Worm (Caenorhabditis elegans) whole organism, young adult: Measurements from ENCODE around the gene Y41D4B.24.
"Not testable (repeated sequence)": the region's sequence is repeated elsewhere in the genome, so short reads cannot be mapped to it uniquely, and the experiment has no call there.

Source experiments
- B0035.1 ChIP-seq: sonication (generic microtip); optimal IDR thresholded peaks from 2 replicates; lab custom pipeline; 2016; ENCODE audit warnings: missing genetic modification characterization, mild to moderate bottlenecking, missing compliant biosample characterization, missing genotype, missing genetic modification reagents
- B0336.3 ChIP-seq: fragments of 200-800 bp; sonication (Bioruptor generic); IDR thresholded peaks from 2 replicates; pipeline ENCODE4 v1.3.6; 2022; ENCODE audit warnings: missing genetic modification characterization, missing compliant biosample characterization
- C17E4.6 ChIP-seq: fragments of 200-800 bp; sonication (Bioruptor generic); IDR thresholded peaks from 2 replicates; pipeline ENCODE4 v1.3.6; 2022; ENCODE audit warnings: missing genetic modification reagents, missing genetic modification characterization, missing compliant biosample characterization
- F23B12.7 ChIP-seq: sonication (generic microtip); optimal IDR thresholded peaks from 2 replicates; lab custom pipeline; 2017; ENCODE audit warnings: missing genetic modification characterization, mild to moderate bottlenecking, missing compliant biosample characterization, antibody characterized with exemption, moderate library complexity; ENCODE audit not compliant: insufficient read depth
- F57A8.1 ChIP-seq: fragments of 200-800 bp; sonication (Bioruptor generic); optimal IDR thresholded peaks from 2 replicates; lab custom pipeline; 2018; ENCODE audit warnings: mild to moderate bottlenecking, missing genetic modification characterization, moderate library complexity, missing compliant biosample characterization
- K11D2.4 ChIP-seq: fragments of 200-800 bp; sonication (Bioruptor generic); IDR thresholded peaks from 2 replicates; pipeline ENCODE4 v1.3.6; 2022; ENCODE audit warnings: missing genetic modification reagents, missing genetic modification characterization, missing compliant biosample characterization
- K12H6.12 ChIP-seq: fragments of 200-800 bp; sonication (Bioruptor generic); optimal IDR thresholded peaks from 2 replicates; lab custom pipeline; 2018; ENCODE audit warnings: mild to moderate bottlenecking, missing genetic modification characterization, missing compliant biosample characterization
- Y67H2A.10 ChIP-seq: fragments of 200-800 bp; sonication (Bioruptor generic); conservative IDR thresholded peaks from 2 replicates; pipeline ENCODE4 v1.3.6; 2022; ENCODE audit warnings: missing genetic modification reagents, missing genetic modification characterization, missing compliant biosample characterization
- attf-5 ChIP-seq: fragments of 200-800 bp; sonication (Bioruptor generic); optimal IDR thresholded peaks from 2 replicates; lab custom pipeline; 2018; ENCODE audit warnings: mild to moderate bottlenecking, missing genetic modification characterization, missing compliant biosample characterization
- cebp-1 ChIP-seq, 2 experiments: fragments of 200-800 bp in 1 of 2; sonication (Bioruptor generic) in 1 of 2; sonication (generic microtip) in 1 of 2; IDR thresholded peaks in 1 of 2; optimal IDR thresholded peaks in 1 of 2; 2 replicates each; pipeline versions ENCODE4 v1.3.6 to Lab custom; 2017 to 2022; ENCODE audit warnings: missing compliant biosample characterization in 2 of 2, missing genetic modification characterization in 2 of 2, mild to moderate bottlenecking in 1 of 2, missing genetic modification reagents in 1 of 2, moderate library complexity in 1 of 2
- ceh-100 ChIP-seq: fragments of 200-800 bp; sonication (Bioruptor generic); IDR thresholded peaks from 2 replicates; pipeline ENCODE4 v1.3.6; 2022; ENCODE audit warnings: missing genetic modification reagents, missing genetic modification characterization, missing compliant biosample characterization
- ceh-40 ChIP-seq: fragments of 200-800 bp; sonication (Bioruptor generic); IDR thresholded peaks from 2 replicates; pipeline ENCODE4 v1.3.6; 2022; ENCODE audit warnings: missing genetic modification characterization, missing compliant biosample characterization
- efl-1 ChIP-seq: fragments of 150-350 bp; optimal IDR thresholded peaks from 2 replicates; lab custom pipeline; 2014; ENCODE audit warnings: missing biosample characterization, missing genetic modification reagents, missing genetic modification characterization
- egl-44 ChIP-seq: fragments of 200-800 bp; sonication (Bioruptor generic); IDR thresholded peaks from 2 replicates; pipeline ENCODE4 v1.3.6; 2022; ENCODE audit warnings: missing genetic modification reagents, missing genetic modification characterization, missing compliant biosample characterization
- him-1 ChIP-seq: sonication (generic microtip); optimal IDR thresholded peaks from 2 replicates; lab custom pipeline; 2016; ENCODE audit warnings: missing genotype, missing genetic modification reagents, missing genetic modification characterization, missing compliant biosample characterization
- lin-26 ChIP-seq: fragments of 200-800 bp; sonication (Bioruptor generic); IDR thresholded peaks from 2 replicates; pipeline ENCODE4 v1.3.6; 2022; ENCODE audit warnings: missing genetic modification reagents, missing genetic modification characterization, missing compliant biosample characterization
- lin-54 ChIP-seq: fragments of 200-800 bp; sonication (Bioruptor generic); optimal IDR thresholded peaks from 2 replicates; lab custom pipeline; 2018; ENCODE audit warnings: mild to moderate bottlenecking, missing genetic modification characterization, missing compliant biosample characterization
- madf-8 ChIP-seq: fragments of 200-800 bp; sonication (Bioruptor generic); conservative IDR thresholded peaks from 2 replicates; pipeline ENCODE4 v1.3.6; 2022; ENCODE audit warnings: missing genetic modification reagents, missing genetic modification characterization, missing compliant biosample characterization
- mes-4 ChIP-seq: sonication (generic microtip); optimal IDR thresholded peaks from 2 replicates; lab custom pipeline; 2016; ENCODE audit warnings: missing genotype, missing genetic modification characterization, missing compliant biosample characterization
- nfyb-1 ChIP-seq: fragments of 200-800 bp; sonication (Bioruptor generic); IDR thresholded peaks from 2 replicates; pipeline ENCODE4 v1.3.6; 2022; ENCODE audit warnings: missing genetic modification reagents, missing genetic modification characterization, missing compliant biosample characterization
- nhr-80 ChIP-seq: sonication (generic microtip); optimal IDR thresholded peaks from 2 replicates; lab custom pipeline; 2016; ENCODE audit warnings: missing genetic modification characterization, missing compliant biosample characterization
- pbrm-1 ChIP-seq: fragments of 200-800 bp; sonication (Bioruptor generic); IDR thresholded peaks from 2 replicates; pipeline ENCODE4 v1.3.6; 2022; ENCODE audit warnings: missing genetic modification reagents, missing genetic modification characterization, missing compliant biosample characterization
- rec-8 ChIP-seq, 2 experiments: sonication (generic microtip); optimal IDR thresholded peaks; 2 replicates each; lab custom pipeline; 2016; ENCODE audit warnings: mild to moderate bottlenecking in 2 of 2, missing genetic modification characterization in 2 of 2, missing genetic modification reagents in 2 of 2, missing genotype in 2 of 2, missing biosample characterization in 1 of 2, missing compliant biosample characterization in 1 of 2, moderate library complexity in 1 of 2
- rpc-1 ChIP-seq, 2 experiments: fragments of 150-350 bp in 1 of 2; sonication (generic microtip) in 1 of 2; optimal IDR thresholded peaks; 2 replicates each; lab custom pipeline; 2014 to 2018; ENCODE audit warnings: missing biosample characterization in 1 of 2, missing genetic modification characterization in 1 of 2, missing genetic modification reagents in 1 of 2, missing genotype in 1 of 2
- sdz-38 ChIP-seq: sonication (generic microtip); optimal IDR thresholded peaks from 2 replicates; lab custom pipeline; 2016; ENCODE audit warnings: missing genotype, missing genetic modification characterization, missing compliant biosample characterization
- sea-2 ChIP-seq: fragments of 200-800 bp; sonication (Bioruptor generic); IDR thresholded peaks from 2 replicates; pipeline ENCODE4 v1.3.6; 2022; ENCODE audit warnings: missing genetic modification characterization, missing compliant biosample characterization
- sptf-2 ChIP-seq: fragments of 200-800 bp; sonication (Bioruptor generic); optimal IDR thresholded peaks from 2 replicates; lab custom pipeline; 2018; ENCODE audit warnings: mild to moderate bottlenecking, missing genetic modification characterization, missing compliant biosample characterization
- tbp1 ChIP-seq: fragments of 200-800 bp; sonication (Bioruptor generic); optimal IDR thresholded peaks from 2 replicates; lab custom pipeline; 2018; ENCODE audit warnings: mild to moderate bottlenecking, missing genetic modification characterization, missing compliant biosample characterization
- zfh-2 ChIP-seq: fragments of 200-800 bp; sonication (Bioruptor generic); conservative IDR thresholded peaks from 2 replicates; pipeline ENCODE4 v1.3.6; 2022; ENCODE audit warnings: missing genetic modification reagents, missing genetic modification characterization, missing compliant biosample characterization
- ztf-22 ChIP-seq: fragments of 200-800 bp; sonication (Bioruptor generic); optimal IDR thresholded peaks from 2 replicates; lab custom pipeline; 2018; ENCODE audit warnings: mild to moderate bottlenecking, missing genetic modification characterization, moderate library complexity, missing compliant biosample characterization
- ztf-26 ChIP-seq: sonication (generic microtip); optimal IDR thresholded peaks from 2 replicates; lab custom pipeline; 2017; ENCODE audit warnings: missing genetic modification characterization, missing compliant biosample characterization

Y41D4B.24 gene

DNA sequence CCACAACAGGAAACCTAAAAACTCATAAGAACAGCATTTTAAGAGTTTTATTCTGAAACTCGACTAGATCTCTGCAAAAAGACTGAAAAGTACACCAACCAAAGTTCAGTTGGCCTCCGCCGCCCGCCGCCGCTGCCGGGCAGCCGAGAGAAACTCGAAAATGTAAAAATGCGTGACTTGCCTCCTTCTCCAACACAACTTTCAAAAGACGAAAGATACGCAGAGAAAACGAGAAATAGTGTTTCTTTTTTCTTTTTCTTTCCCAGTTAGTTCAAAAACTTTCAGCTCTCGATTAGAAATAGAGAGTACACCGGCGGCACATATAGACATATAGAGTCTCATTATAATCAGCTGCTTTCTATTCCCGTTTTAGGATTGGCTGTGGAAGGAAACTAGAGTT, 32.2 kb downstream of the Y41D4B.24 start:
- TF ChIP-seq ceh-100 (GFP tag; lab: Robert Waterston, UW) = no peak
- peak; percentile 31; the same call in 1 of the 2 replicates for TF ChIP-seq zfh-2 (GFP tag; lab: Robert Waterston, UW)
- TF ChIP-seq egl-44 (GFP tag; lab: Robert Waterston, UW) = 0 out of 2 replicates have a peak, but pooled peaks have one; percentile 14
- peak; percentile 42 for TF ChIP-seq attf-5 (GFP tag; lab: Kevin White, UChicago)
- no peak for TF ChIP-seq F57A8.1 (GFP tag; lab: Kevin White, UChicago)
- no peak for TF ChIP-seq rec-8 (tag; optimal IDR thresholded peaks at IDR 0.05; lab: Kevin White, UChicago)
- TF ChIP-seq ceh-40 (GFP tag; lab: Robert Waterston, UW) = no peak
- TF ChIP-seq sea-2 (GFP tag; lab: Robert Waterston, UW) = no peak
- TF ChIP-seq F23B12.7 = peak; percentile 49
- no peak for TF ChIP-seq K12H6.12 (tag; lab: Kevin White, UChicago)
- no peak for TF ChIP-seq sdz-38 (tag; lab: Kevin White, UChicago)
- no peak for TF ChIP-seq Y67H2A.10
- TF ChIP-seq madf-8 (GFP tag; lab: Robert Waterston, UW) = no peak
- no peak for TF ChIP-seq ztf-22 (GFP tag; lab: Kevin White, UChicago)
- TF ChIP-seq B0035.1 (tag; lab: Kevin White, UChicago) = no peak
- no peak for TF ChIP-seq sptf-2
- no peak for TF ChIP-seq lin-54 (GFP tag; lab: Kevin White, UChicago)
- peak; percentile 66 for TF ChIP-seq nhr-80
- no peak for TF ChIP-seq cebp-1 (GFP tag; IDR thresholded peaks at IDR 0.05; lab: Robert Waterston, UW)
- peak; percentile 33 for TF ChIP-seq cebp-1 (tag; optimal IDR thresholded peaks at IDR 0.05; lab: Kevin White, UChicago)

DNA sequence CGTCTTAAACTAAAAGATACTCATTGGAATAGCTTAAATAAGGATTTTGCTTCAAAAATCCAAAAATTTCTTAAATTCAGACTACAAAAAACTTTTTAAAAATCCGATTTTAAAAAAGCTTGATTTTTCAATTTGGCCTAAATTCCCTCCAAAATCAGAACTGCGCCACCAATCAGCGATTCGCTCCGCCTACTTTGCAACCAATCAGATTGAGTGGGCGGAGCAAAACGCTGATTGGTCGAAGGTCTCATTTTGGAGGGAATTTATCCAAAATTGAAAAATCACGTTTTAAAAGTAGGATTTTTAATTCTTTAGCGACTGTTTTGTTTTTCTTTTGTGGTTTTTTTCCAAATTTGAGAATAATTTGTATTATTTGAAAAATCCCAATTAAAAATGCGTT, 32.6 kb downstream of the Y41D4B.24 start:
- TF ChIP-seq rpc-1 (optimal IDR thresholded peaks at IDR 0.05; lab: Kevin White, UChicago) (no peak), rpc-1 (tag; optimal IDR thresholded peaks at IDR 0.05; lab: Kevin White, UChicago) (no peak), nfyb-1 (GFP tag; lab: Robert Waterston, UW) (0 out of 2 replicates have a peak, but pooled peaks have one; percentile 21)

DNA sequence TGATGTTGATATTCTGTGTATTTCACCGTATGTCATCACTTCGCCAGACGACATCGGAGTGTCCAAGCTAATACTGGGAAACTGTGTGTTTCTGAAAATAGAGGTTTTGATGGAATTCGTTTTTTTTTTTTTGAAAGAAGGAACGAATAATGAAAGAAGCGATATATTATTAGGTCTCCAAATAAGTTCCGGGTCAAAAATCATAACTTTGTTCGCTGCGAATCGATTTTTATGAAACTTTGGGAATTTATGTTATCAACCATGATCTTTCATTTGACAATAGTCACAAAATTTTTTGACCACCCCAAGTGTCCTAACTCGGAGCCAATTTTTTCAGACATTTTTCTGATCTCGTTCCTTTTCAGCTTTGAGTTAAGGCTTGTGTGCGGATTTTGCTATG, 36.8 kb downstream of the Y41D4B.24 start, which contains the start of gene nhr-274:
TSS of gene nhr-274 (minus strand) at position 101 of the 400 bp plus-strand sequence.
- not testable (repeated sequence) for TF ChIP-seq madf-8 (GFP tag; lab: Robert Waterston, UW); ztf-26; efl-1 (GFP tag; lab: Kevin White, UChicago)

DNA sequence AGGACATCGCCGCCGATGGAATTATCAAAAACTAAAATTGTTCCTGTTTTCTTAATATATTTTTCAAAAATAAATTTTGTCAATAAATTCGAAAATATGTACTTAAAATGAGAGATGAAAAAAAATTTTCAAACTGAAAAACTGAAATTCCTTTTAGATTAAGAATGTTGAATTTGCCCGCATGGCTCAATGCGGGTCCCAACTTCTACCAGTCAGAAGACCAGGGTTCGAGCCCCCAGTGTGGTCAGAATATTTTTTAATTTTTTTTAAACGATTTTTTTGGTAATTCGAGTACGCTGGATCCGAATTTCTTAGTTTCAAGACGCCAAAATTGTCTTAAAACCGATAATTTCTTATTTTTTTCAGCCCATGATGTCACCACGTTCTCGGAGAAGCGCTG, 44.6 kb downstream of the Y41D4B.24 start:
- TF ChIP-seq lin-26 (GFP tag; lab: Robert Waterston, UW) (0 out of 2 replicates have a peak, but pooled peaks have one; percentile 22), pbrm-1 (GFP tag; lab: Robert Waterston, UW) (peak; percentile 40; the same call in 1 of the 2 replicates), K11D2.4 (GFP tag; lab: Robert Waterston, UW) (peak; percentile 41; the same call in 1 of the 2 replicates), C17E4.6 (GFP tag; lab: Robert Waterston, UW) (no peak), mes-4 (tag; lab: Kevin White, UChicago) (no peak), nfyb-1 (GFP tag; lab: Robert Waterston, UW) (peak; percentile 61; the same call in 1 of the 2 replicates), B0336.3 (GFP tag; lab: Robert Waterston, UW) (no peak), Y67H2A.10 (0 out of 2 replicates have a peak, but pooled peaks have one; percentile 35), him-1 (peak; percentile 27), tbp1 (GFP tag; lab: Kevin White, UChicago) (peak; percentile 61), rpc-1 (optimal IDR thresholded peaks at IDR 0.05; lab: Kevin White, UChicago) (no peak), rpc-1 (tag; optimal IDR thresholded peaks at IDR 0.05; lab: Kevin White, UChicago) (peak; percentile 59)
